Worm (Caenorhabditis elegans) whole organism, young adult: ENCODE measurements around the gene Y38F2AR.10.
A peak's percentile ranks its signal among the peaks of the same experiment; 100 is the strongest.

Source experiments
- B0035.1 ChIP-seq: sonication (generic microtip); optimal IDR thresholded peaks from 2 replicates; lab custom pipeline; 2016; ENCODE audit warnings: missing genetic modification characterization, mild to moderate bottlenecking, missing compliant biosample characterization, missing genotype, missing genetic modification reagents
- D2030.7 ChIP-seq: fragments of 200-800 bp; sonication (Bioruptor generic); IDR thresholded peaks from 2 replicates; pipeline ENCODE4 v1.3.6; 2022; ENCODE audit warnings: missing genetic modification reagents, missing genetic modification characterization, missing compliant biosample characterization
- F33H1.4 ChIP-seq: fragments of 200-800 bp; sonication (Bioruptor generic); IDR thresholded peaks from 2 replicates; pipeline ENCODE4 v1.3.6; 2022; ENCODE audit warnings: missing genetic modification reagents, missing genetic modification characterization, missing compliant biosample characterization
- F39B2.1 ChIP-seq: fragments of 200-800 bp; sonication (Bioruptor generic); IDR thresholded peaks from 2 replicates; pipeline ENCODE4 v1.3.6; 2022; ENCODE audit warnings: missing genetic modification reagents, missing genetic modification characterization, missing compliant biosample characterization
- Y53G8AR.9 ChIP-seq: fragments of 200-800 bp; sonication (Bioruptor generic); conservative IDR thresholded peaks from 2 replicates; pipeline ENCODE4 v1.3.6; 2022; ENCODE audit warnings: missing genetic modification reagents, missing genetic modification characterization, missing compliant biosample characterization
- Y95B8A.8 ChIP-seq: fragments of 200-800 bp; sonication (Bioruptor generic); IDR thresholded peaks from 2 replicates; pipeline ENCODE4 v1.3.6; 2022; ENCODE audit warnings: missing genetic modification reagents, missing genetic modification characterization, missing compliant biosample characterization
- ama-1 ChIP-seq, 3 experiments: fragments of 150-350 bp in 1 of 3; sonication (generic microtip) in 2 of 3; optimal IDR thresholded peaks; 2 replicates each; lab custom pipeline; 2014 to 2018; ENCODE audit warnings: missing biosample characterization in 2 of 3, missing genetic modification characterization in 2 of 3, missing genetic modification reagents in 2 of 3
- atf-7 ChIP-seq: sonication (generic microtip); optimal IDR thresholded peaks from 2 replicates; lab custom pipeline; 2017; ENCODE audit warnings: mild to moderate bottlenecking, missing genetic modification characterization, missing compliant biosample characterization
- athp-1 ChIP-seq: sonication (generic microtip); optimal IDR thresholded peaks from 2 replicates; lab custom pipeline; 2017; ENCODE audit warnings: mild to moderate bottlenecking, missing genetic modification characterization, missing compliant biosample characterization
- cebp-1 ChIP-seq, 2 experiments: fragments of 200-800 bp in 1 of 2; sonication (Bioruptor generic) in 1 of 2; sonication (generic microtip) in 1 of 2; IDR thresholded peaks in 1 of 2; optimal IDR thresholded peaks in 1 of 2; 2 replicates each; pipeline versions ENCODE4 v1.3.6 to Lab custom; 2017 to 2022; ENCODE audit warnings: missing compliant biosample characterization in 2 of 2, missing genetic modification characterization in 2 of 2, mild to moderate bottlenecking in 1 of 2, missing genetic modification reagents in 1 of 2, moderate library complexity in 1 of 2
- chd-7 ChIP-seq: sonication (generic microtip); optimal IDR thresholded peaks from 2 replicates; lab custom pipeline; 2016; ENCODE audit warnings: mild to moderate bottlenecking, missing genetic modification characterization, moderate library complexity, missing compliant biosample characterization
- die-1 ChIP-seq: sonication (generic microtip); optimal IDR thresholded peaks from 2 replicates; lab custom pipeline; 2016; ENCODE audit warnings: missing genotype, mild to moderate bottlenecking, missing genetic modification characterization, missing compliant biosample characterization
- dpff-1 ChIP-seq: sonication (generic microtip); optimal IDR thresholded peaks from 2 replicates; lab custom pipeline; 2017; ENCODE audit warnings: mild to moderate bottlenecking, missing genetic modification characterization, missing compliant biosample characterization
- dpl-1 ChIP-seq: fragments of 150-350 bp; optimal IDR thresholded peaks from 2 replicates; lab custom pipeline; 2014; ENCODE audit warnings: missing biosample characterization, missing genetic modification reagents, missing genetic modification characterization
- egl-44 ChIP-seq: fragments of 200-800 bp; sonication (Bioruptor generic); IDR thresholded peaks from 2 replicates; pipeline ENCODE4 v1.3.6; 2022; ENCODE audit warnings: missing genetic modification reagents, missing genetic modification characterization, missing compliant biosample characterization
- egrh-3 ChIP-seq: fragments of 200-800 bp; sonication (Bioruptor generic); IDR thresholded peaks from 2 replicates; pipeline ENCODE4 v1.3.6; 2022; ENCODE audit warnings: missing genetic modification reagents, missing genetic modification characterization, missing compliant biosample characterization
- ekl-4 ChIP-seq: fragments of 200-800 bp; sonication (Bioruptor generic); IDR thresholded peaks from 2 replicates; pipeline ENCODE4 v1.3.6; 2022; ENCODE audit warnings: missing genetic modification reagents, missing genetic modification characterization, missing compliant biosample characterization
- him-1 ChIP-seq: sonication (generic microtip); optimal IDR thresholded peaks from 2 replicates; lab custom pipeline; 2016; ENCODE audit warnings: missing genotype, missing genetic modification reagents, missing genetic modification characterization, missing compliant biosample characterization
- hrde-1 ChIP-seq: sonication (generic microtip); optimal IDR thresholded peaks from 2 replicates; lab custom pipeline; 2016; ENCODE audit warnings: missing genetic modification characterization, mild to moderate bottlenecking, missing compliant biosample characterization, moderate library complexity, missing genotype, missing genetic modification reagents, borderline replicate concordance
- let-607 ChIP-seq, 2 experiments: fragments of 200-800 bp in 1 of 2; sonication (Bioruptor generic) in 1 of 2; sonication (generic microtip) in 1 of 2; optimal IDR thresholded peaks; 2 replicates each; lab custom pipeline; 2016 to 2018; ENCODE audit warnings: mild to moderate bottlenecking in 2 of 2, missing compliant biosample characterization in 2 of 2, missing genetic modification characterization in 2 of 2, moderate library complexity in 2 of 2, missing genotype in 1 of 2
- lin-26 ChIP-seq: fragments of 200-800 bp; sonication (Bioruptor generic); IDR thresholded peaks from 2 replicates; pipeline ENCODE4 v1.3.6; 2022; ENCODE audit warnings: missing genetic modification reagents, missing genetic modification characterization, missing compliant biosample characterization
- lin-35 ChIP-seq, 3 experiments: fragments of 150-350 bp in 2 of 3; sonication (generic microtip) in 1 of 3; optimal IDR thresholded peaks; 2 replicates each; lab custom pipeline; 2014 to 2018; ENCODE audit warnings: missing biosample characterization in 3 of 3, missing genetic modification characterization in 3 of 3, missing genetic modification reagents in 3 of 3
- lin-54 ChIP-seq: fragments of 200-800 bp; sonication (Bioruptor generic); optimal IDR thresholded peaks from 2 replicates; lab custom pipeline; 2018; ENCODE audit warnings: mild to moderate bottlenecking, missing genetic modification characterization, missing compliant biosample characterization
- lsl-1 ChIP-seq: fragments of 200-800 bp; sonication (Bioruptor generic); optimal IDR thresholded peaks from 2 replicates; lab custom pipeline; 2018; ENCODE audit warnings: mild to moderate bottlenecking, missing genetic modification characterization, moderate library complexity, missing compliant biosample characterization
- lsy-27 ChIP-seq: sonication (generic microtip); optimal IDR thresholded peaks from 2 replicates; lab custom pipeline; 2017; ENCODE audit warnings: missing genetic modification characterization, mild to moderate bottlenecking, missing compliant biosample characterization, antibody characterized with exemption, missing genotype, borderline replicate concordance; ENCODE audit not compliant: insufficient read depth
- madf-6 ChIP-seq: fragments of 200-800 bp; sonication (Bioruptor generic); IDR thresholded peaks from 2 replicates; pipeline ENCODE4 v1.3.6; 2022; ENCODE audit warnings: missing genetic modification reagents, missing genetic modification characterization, missing compliant biosample characterization
- madf-8 ChIP-seq: fragments of 200-800 bp; sonication (Bioruptor generic); conservative IDR thresholded peaks from 2 replicates; pipeline ENCODE4 v1.3.6; 2022; ENCODE audit warnings: missing genetic modification reagents, missing genetic modification characterization, missing compliant biosample characterization
- mcd-1 ChIP-seq: fragments of 200-800 bp; sonication (Bioruptor generic); IDR thresholded peaks from 2 replicates; pipeline ENCODE4 v1.3.6; 2022; ENCODE audit warnings: missing genetic modification reagents, missing genetic modification characterization, missing compliant biosample characterization
- mel-28 ChIP-seq: sonication (generic microtip); optimal IDR thresholded peaks from 2 replicates; lab custom pipeline; 2016; ENCODE audit warnings: borderline replicate concordance, mild to moderate bottlenecking, missing genetic modification characterization, missing compliant biosample characterization
- nfya-2 ChIP-seq: fragments of 200-800 bp; sonication (Bioruptor generic); IDR thresholded peaks from 2 replicates; pipeline ENCODE4 v1.3.6; 2022; ENCODE audit warnings: missing genetic modification reagents, missing genetic modification characterization, missing compliant biosample characterization
- pbrm-1 ChIP-seq: fragments of 200-800 bp; sonication (Bioruptor generic); IDR thresholded peaks from 2 replicates; pipeline ENCODE4 v1.3.6; 2022; ENCODE audit warnings: missing genetic modification reagents, missing genetic modification characterization, missing compliant biosample characterization
- rcor-1 ChIP-seq: fragments of 200-800 bp; sonication (Bioruptor generic); IDR thresholded peaks from 2 replicates; pipeline ENCODE4 v1.3.6; 2022; ENCODE audit warnings: missing genetic modification reagents, missing genetic modification characterization, missing compliant biosample characterization
- repo-1 ChIP-seq: sonication (generic microtip); optimal IDR thresholded peaks from 2 replicates; lab custom pipeline; 2017; ENCODE audit warnings: mild to moderate bottlenecking, missing genetic modification characterization, missing compliant biosample characterization
- snpc-1.1 ChIP-seq: sonication (generic microtip); optimal IDR thresholded peaks from 2 replicates; lab custom pipeline; 2017; ENCODE audit warnings: missing genetic modification characterization, mild to moderate bottlenecking, missing compliant biosample characterization, antibody characterized with exemption, moderate library complexity, missing genotype, missing genetic modification reagents; ENCODE audit not compliant: insufficient read depth
- snpc-3.4 ChIP-seq: sonication (generic microtip); optimal IDR thresholded peaks from 2 replicates; lab custom pipeline; 2017; ENCODE audit warnings: missing genetic modification characterization, mild to moderate bottlenecking, missing compliant biosample characterization, antibody characterized with exemption, moderate library complexity, missing genotype, missing genetic modification reagents
- snpc-4 ChIP-seq, 5 experiments: fragments of 150-350 bp in 1 of 5; sonication (generic microtip) in 4 of 5; optimal IDR thresholded peaks; 2 replicates each; lab custom pipeline; 2014 to 2018; ENCODE audit warnings: missing genetic modification characterization in 5 of 5, missing biosample characterization in 3 of 5, antibody characterized with exemption in 2 of 5, mild to moderate bottlenecking in 2 of 5, missing compliant biosample characterization in 2 of 5, missing genotype in 2 of 5, moderate library complexity in 2 of 5, missing genetic modification reagents in 1 of 5
- tbp1 ChIP-seq: fragments of 200-800 bp; sonication (Bioruptor generic); optimal IDR thresholded peaks from 2 replicates; lab custom pipeline; 2018; ENCODE audit warnings: mild to moderate bottlenecking, missing genetic modification characterization, missing compliant biosample characterization
- tlf-1 ChIP-seq: fragments of 200-800 bp; sonication (Bioruptor generic); optimal IDR thresholded peaks from 2 replicates; lab custom pipeline; 2018; ENCODE audit warnings: mild to moderate bottlenecking, missing genetic modification characterization, missing compliant biosample characterization
- unc-130 ChIP-seq: sonication (generic microtip); optimal IDR thresholded peaks from 2 replicates; lab custom pipeline; 2016; ENCODE audit warnings: missing genetic modification reagents, missing genetic modification characterization, missing compliant biosample characterization
- zfh-2 ChIP-seq: fragments of 200-800 bp; sonication (Bioruptor generic); conservative IDR thresholded peaks from 2 replicates; pipeline ENCODE4 v1.3.6; 2022; ENCODE audit warnings: missing genetic modification reagents, missing genetic modification characterization, missing compliant biosample characterization
- zim-3 ChIP-seq: sonication (generic microtip); optimal IDR thresholded peaks from 2 replicates; lab custom pipeline; 2017; ENCODE audit warnings: mild to moderate bottlenecking, missing genetic modification characterization, moderate library complexity, missing compliant biosample characterization
- ztf-18 ChIP-seq: sonication (generic microtip); optimal IDR thresholded peaks from 2 replicates; lab custom pipeline; 2016; ENCODE audit warnings: missing genotype, mild to moderate bottlenecking, missing genetic modification characterization, missing compliant biosample characterization
- ztf-3 ChIP-seq: fragments of 200-800 bp; sonication (Bioruptor generic); optimal IDR thresholded peaks from 2 replicates; lab custom pipeline; 2018; ENCODE audit warnings: mild to moderate bottlenecking, missing genetic modification characterization, missing compliant biosample characterization

Y38F2AR.10 gene

ce11 chrIV:2387970-2388705, 11.2 kb downstream of the Y38F2AR.10 start, which contains the start of gene sec-61.B:
TSS of gene sec-61.B (minus strand) at chrIV:2388675.
- peak; percentile 65 for TF ChIP-seq tlf-1
- peak; percentile 46 for TF ChIP-seq lin-54 (GFP tag; lab: Kevin White, UChicago)
- 0 out of 2 replicates have a peak, but pooled peaks have one; percentile 38 for TF ChIP-seq zfh-2
- TF ChIP-seq Y95B8A.8 (GFP tag; lab: Robert Waterston, UW) = peak; percentile 44; the same call in 1 of the 2 replicates
- TF ChIP-seq egl-44 (GFP tag; lab: Robert Waterston, UW) = no peak
- peak in 1 of 2 experiments; percentile 82 for TF ChIP-seq let-607 (tag; optimal IDR thresholded peaks at IDR 0.05; lab: Kevin White, UChicago)
- peak; percentile 7 for TF ChIP-seq B0035.1 (tag; lab: Kevin White, UChicago)
- peak; percentile 63 for TF ChIP-seq snpc-3.4 (tag; lab: Kevin White, UChicago)
- peak in 1 of 3 experiments; percentile 22 for TF ChIP-seq lin-35 (GFP tag; optimal IDR thresholded peaks at IDR 0.05; lab: Kevin White, UChicago)
- TF ChIP-seq ama-1 (optimal IDR thresholded peaks at IDR 0.05; lab: Kevin White, UChicago) = no peak
- TF ChIP-seq ama-1 (GFP tag; optimal IDR thresholded peaks at IDR 0.05; lab: Kevin White, UChicago) = peak; percentile 9 to 19
- TF ChIP-seq ztf-3 (GFP tag; lab: Kevin White, UChicago) = no peak
- TF ChIP-seq madf-8 (GFP tag; lab: Robert Waterston, UW) = no peak
- peak; percentile 77; the same call in 1 of the 2 replicates for TF ChIP-seq Y53G8AR.9 (GFP tag; lab: Robert Waterston, UW)
- peak; percentile 56; the same call in 1 of the 2 replicates for TF ChIP-seq D2030.7 (GFP tag; lab: Robert Waterston, UW)
- TF ChIP-seq lin-26 (GFP tag; lab: Robert Waterston, UW) = peak; percentile 62; the same call in 1 of the 2 replicates
- peak; percentile 71 for TF ChIP-seq him-1 (tag; lab: Kevin White, UChicago)
- TF ChIP-seq lsl-1 (GFP tag; lab: Kevin White, UChicago) = peak; percentile 31
- no peak for TF ChIP-seq lsy-27 (tag; lab: Kevin White, UChicago)
- TF ChIP-seq hrde-1 = peak; percentile 7
- TF ChIP-seq atf-7 = peak; percentile 31
- TF ChIP-seq snpc-4 (GFP tag; optimal IDR thresholded peaks at IDR 0.05; lab: Kevin White, UChicago) = no peak
- TF ChIP-seq snpc-4 (tag; optimal IDR thresholded peaks at IDR 0.05; lab: Kevin White, UChicago) = peak in 1 of 4 experiments; percentile 6
- TF ChIP-seq chd-7 (tag; lab: Kevin White, UChicago) = no peak
- no peak for TF ChIP-seq ekl-4
- TF ChIP-seq die-1 (tag; lab: Kevin White, UChicago) = no peak
- 0 out of 2 replicates have a peak, but pooled peaks have one; percentile 33 for TF ChIP-seq pbrm-1 (GFP tag; lab: Robert Waterston, UW)
- no peak for TF ChIP-seq cebp-1 (GFP tag; IDR thresholded peaks at IDR 0.05; lab: Robert Waterston, UW)
- TF ChIP-seq cebp-1 (tag; optimal IDR thresholded peaks at IDR 0.05; lab: Kevin White, UChicago) = peak; percentile 31
- no peak for TF ChIP-seq mel-28 (tag; lab: Kevin White, UChicago)
- peak; percentile 39 for TF ChIP-seq repo-1 (tag; lab: Kevin White, UChicago)
- TF ChIP-seq nfya-2 = no peak
- TF ChIP-seq snpc-1.1 (tag; lab: Kevin White, UChicago) = peak; percentile 49
- TF ChIP-seq ztf-18 (tag; lab: Kevin White, UChicago) = peak; percentile 7
- no peak for TF ChIP-seq F39B2.1 (GFP tag; lab: Robert Waterston, UW)
- TF ChIP-seq F33H1.4 = no peak
- TF ChIP-seq tbp1 = peak; percentile 32
- TF ChIP-seq athp-1 (tag; lab: Kevin White, UChicago) = peak; percentile 27
- TF ChIP-seq rcor-1 (GFP tag; lab: Robert Waterston, UW) = peak; percentile 13; the same call in 1 of the 2 replicates
- peak; percentile 48; the same call in 1 of the 2 replicates for TF ChIP-seq egrh-3 (GFP tag; lab: Robert Waterston, UW)
- no peak for TF ChIP-seq zim-3 (tag; lab: Kevin White, UChicago)
- TF ChIP-seq dpl-1 (GFP tag; lab: Kevin White, UChicago) = no peak
- no peak for TF ChIP-seq dpff-1
- peak; percentile 53 for TF ChIP-seq unc-130
- TF ChIP-seq mcd-1 (GFP tag; lab: Robert Waterston, UW) = peak; percentile 66
- TF ChIP-seq madf-6 (GFP tag; lab: Robert Waterston, UW) = peak; percentile 56
